Worm (Caenorhabditis elegans): Measurements from ENCODE around the gene C25H3.10.
A peak's percentile ranks its signal among the peaks of the same experiment; 100 is the strongest.

Gene C25H3.10

ce11 chrII:5649236-5650004 lies 49.3 kb downstream of the C25H3.10 start, which contains the start of the genes sam-4, F59E12.17 and zyg-1 (continued):
- TF ChIP-seq dpl-1 (GFP tag; optimal IDR thresholded peaks at IDR 0.05) (peak; percentile 68 to 87 (median 77)), pax-3 (tag; optimal IDR thresholded peaks at IDR 0.05) (no peak), ceh-63 (GFP tag; optimal IDR thresholded peaks at IDR 0.05) (no peak), hlh-17 (GFP tag; optimal IDR thresholded peaks at IDR 0.05; ENCODE audit: borderline replicate concordance) (no peak), fkh-10 (GFP tag; optimal IDR thresholded peaks at IDR 0.05) (no peak), C04F5.9 (tag; optimal IDR thresholded peaks at IDR 0.05) (no peak), nhr-19 (GFP tag; conservative IDR thresholded peaks at IDR 0.05) (0 out of 2 replicates have a peak, but pooled peaks have one; percentile 20), lin-14 (GFP tag; optimal IDR thresholded peaks at IDR 0.05) (no peak), ceh-8 (GFP tag; optimal IDR thresholded peaks at IDR 0.05) (no peak), aly-2 (tag; optimal IDR thresholded peaks at IDR 0.05) (no peak), ama-1 (optimal IDR thresholded peaks at IDR 0.05) (no peak), ceh-90 (tag; optimal IDR thresholded peaks at IDR 0.05) (peak; percentile 57), elt-2 (tag; optimal IDR thresholded peaks at IDR 0.05) (no peak), vab-15 (tag; optimal IDR thresholded peaks at IDR 0.05) (no peak), ets-5 (GFP tag; IDR thresholded peaks at IDR 0.05) (no peak), unc-62 (GFP tag; optimal IDR thresholded peaks at IDR 0.05) (no peak), nhr-71 (tag; optimal IDR thresholded peaks at IDR 0.05) (peak; percentile 66), nhr-84 (tag; optimal IDR thresholded peaks at IDR 0.05) (no peak), sptf-1 (tag; optimal IDR thresholded peaks at IDR 0.05) (no peak), snu-23 (GFP tag; optimal IDR thresholded peaks at IDR 0.05) (peak; percentile 68), pag-3 (tag; optimal IDR thresholded peaks at IDR 0.05; ENCODE audit: borderline replicate concordance, insufficient read depth) (no peak), pqm-1 (tag; optimal IDR thresholded peaks at IDR 0.05) (no peak), hlh-4 (tag; optimal IDR thresholded peaks at IDR 0.05) (no peak), grh-1 (GFP tag; IDR thresholded peaks at IDR 0.05) (no peak), tlp-1 (tag; optimal IDR thresholded peaks at IDR 0.05) (no peak), lin-39 (tag; optimal IDR thresholded peaks at IDR 0.05) (no peak), snpc-4 (tag; optimal IDR thresholded peaks at IDR 0.05) (peak; percentile 53), F16B12.6 (tag; optimal IDR thresholded peaks at IDR 0.05) (peak; percentile 57), nhr-11 (tag; optimal IDR thresholded peaks at IDR 0.05) (no peak), zag-1 (tag; optimal IDR thresholded peaks at IDR 0.05) (no peak), unc-86 (tag; optimal IDR thresholded peaks at IDR 0.05) (peak; percentile 12), mef-2 (tag; optimal IDR thresholded peaks at IDR 0.05) (no peak), ztf-4 (tag; optimal IDR thresholded peaks at IDR 0.05) (no peak)

- no peak for TF ChIP-seq alr-1 (tag; optimal IDR thresholded peaks at IDR 0.05; ENCODE audit: borderline replicate concordance)
- TF ChIP-seq unc-98 (GFP tag; IDR thresholded peaks at IDR 0.05) = no peak
- TF ChIP-seq irx-1 (tag; optimal IDR thresholded peaks at IDR 0.05) = no peak
- TF ChIP-seq C34B4.2 (tag; optimal IDR thresholded peaks at IDR 0.05) = no peak
- no peak for TF ChIP-seq xbp-1 (tag; optimal IDR thresholded peaks at IDR 0.05)
- no peak for TF ChIP-seq hpl-2 (GFP tag; optimal IDR thresholded peaks at IDR 0.05)
- TF ChIP-seq hlh-4 (tag; optimal IDR thresholded peaks at IDR 0.05) = no peak
- TF ChIP-seq ceh-90 (tag; optimal IDR thresholded peaks at IDR 0.05) = no peak
- TF ChIP-seq nhr-19 (GFP tag; conservative IDR thresholded peaks at IDR 0.05) = no peak
- no peak for TF ChIP-seq tbx-2 (tag; optimal IDR thresholded peaks at IDR 0.05)
- no peak for TF ChIP-seq zip-4 (GFP tag; optimal IDR thresholded peaks at IDR 0.05)
- no peak for TF ChIP-seq ets-5 (GFP tag; IDR thresholded peaks at IDR 0.05)
- TF ChIP-seq ces-1 (GFP tag; optimal IDR thresholded peaks at IDR 0.05) = no peak
These were observed 50.5 kb downstream of the C25H3.10 start, which contains the start of gene ddl-1 for ce11 chrII:5648272-5648671. ddl-1 (minus strand) TSS chrII:5648372.

Data from whole organism, L1 larva.